Fruit fly (Drosophila melanogaster) whole organism, wandering third instar larva: ENCODE measurements around the gene CG43091.

Experiments used
- Abd-B ChIP-seq: fragments of >200 bp; optimal IDR thresholded peaks from 2 replicates; lab custom pipeline; 2017; ENCODE audit warnings: missing biosample characterization, missing genetic modification characterization
- CG32264 ChIP-seq: fragments of 200-800 bp; sonication (Bioruptor generic); optimal IDR thresholded peaks from 2 replicates; lab custom pipeline; 2016; ENCODE audit warnings: missing biosample characterization, missing genetic modification characterization
- CG9705 ChIP-seq: fragments of 200-800 bp; sonication (Bioruptor generic); optimal IDR thresholded peaks from 2 replicates; lab custom pipeline; 2018; ENCODE audit warnings: missing biosample characterization, mild to moderate bottlenecking, missing genetic modification characterization
- CrebA ChIP-seq: fragments of 200-800 bp; sonication (Bioruptor generic); optimal IDR thresholded peaks from 2 replicates; lab custom pipeline; 2016; ENCODE audit warnings: missing biosample characterization, mild to moderate bottlenecking, missing genetic modification characterization, borderline replicate concordance
- Dfd ChIP-seq: fragments of >200 bp; optimal IDR thresholded peaks from 2 replicates; lab custom pipeline; 2017; ENCODE audit warnings: missing biosample characterization, missing genetic modification characterization
- Dif ChIP-seq: fragments of 200-275, 200-300 bp; sonication (Bioruptor generic); optimal IDR thresholded peaks from 2 replicates; lab custom pipeline; 2018; ENCODE audit warnings: missing biosample characterization, missing genetic modification characterization; ENCODE audit not compliant: partially characterized antibody
- Hr78 ChIP-seq: fragments of >200 bp; optimal IDR thresholded peaks from 2 replicates; lab custom pipeline; 2017; ENCODE audit warnings: missing biosample characterization, missing genetic modification characterization
- Jra ChIP-seq: sonication (Bioruptor generic); optimal IDR thresholded peaks from 2 replicates; lab custom pipeline; 2016; ENCODE audit warnings: missing biosample characterization, missing genetic modification characterization
- Mio ChIP-seq: sonication (Bioruptor generic); optimal IDR thresholded peaks from 2 replicates; lab custom pipeline; 2016; ENCODE audit warnings: missing biosample characterization, missing genetic modification characterization
- Myc ChIP-seq: fragments of >200 bp; optimal IDR thresholded peaks from 2 replicates; lab custom pipeline; 2017
- N ChIP-seq: fragments of >200 bp; optimal IDR thresholded peaks from 2 replicates; lab custom pipeline; 2018; ENCODE audit warnings: missing biosample characterization, missing external identifiers, missing genetic modification characterization
- OdsH ChIP-seq: fragments of 200-800 bp; sonication (Bioruptor generic); optimal IDR thresholded peaks from 2 replicates; lab custom pipeline; 2016; ENCODE audit warnings: missing biosample characterization, mild to moderate bottlenecking, missing genetic modification characterization
- Rel ChIP-seq, 2 experiments: fragments of 200-800 bp; sonication (Bioruptor generic) in 1 of 2; optimal IDR thresholded peaks; 2 replicates in 1 of 2; 3 replicates in 1 of 2; lab custom pipeline; 2016 to 2019; ENCODE audit warnings: mild to moderate bottlenecking in 2 of 2, missing biosample characterization in 2 of 2, missing genetic modification characterization in 2 of 2, moderate library complexity in 1 of 2
- Sp1 ChIP-seq: fragments of 200-800 bp; sonication (Bioruptor generic); optimal IDR thresholded peaks from 3 replicates; lab custom pipeline; 2019; ENCODE audit warnings: missing biosample characterization, mild to moderate bottlenecking, missing genetic modification characterization, moderate library complexity
- br ChIP-seq: fragments of 200-800 bp; sonication (Bioruptor generic); optimal IDR thresholded peaks from 2 replicates; lab custom pipeline; 2016; ENCODE audit warnings: missing biosample characterization, missing genetic modification characterization
- brk ChIP-seq: fragments of 200-800 bp; sonication (Bioruptor generic); optimal IDR thresholded peaks from 2 replicates; lab custom pipeline; 2016; ENCODE audit warnings: missing biosample characterization, mild to moderate bottlenecking, missing genetic modification characterization
- dl ChIP-seq, 2 experiments: fragments of 175-275, 200-275 bp in 1 of 2; fragments of 200-275 bp in 1 of 2; sonication (Bioruptor generic); optimal IDR thresholded peaks; lab custom pipeline; 2018; ENCODE audit warnings: mild to moderate bottlenecking in 2 of 2, missing biosample characterization in 2 of 2, missing genetic modification characterization in 2 of 2, moderate library complexity in 2 of 2; ENCODE audit not compliant: partially characterized antibody in 2 of 2, insufficient read depth in 1 of 2
- dmrt93B ChIP-seq: fragments of 200-800 bp; sonication (Bioruptor generic); optimal IDR thresholded peaks from 2 replicates; lab custom pipeline; 2018; ENCODE audit warnings: missing biosample characterization, mild to moderate bottlenecking, missing genetic modification characterization
- dsf ChIP-seq: sonication (Bioruptor generic); optimal IDR thresholded peaks from 2 replicates; lab custom pipeline; 2016; ENCODE audit warnings: missing biosample characterization, missing genetic modification characterization, borderline replicate concordance
- foxo ChIP-seq, 2 experiments: fragments of 200-800 bp; sonication (Bioruptor generic); optimal IDR thresholded peaks; 2 replicates in 1 of 2; 3 replicates in 1 of 2; lab custom pipeline; 2016 to 2017; ENCODE audit warnings: missing biosample characterization in 2 of 2, missing genetic modification characterization in 2 of 2
- fru ChIP-seq: fragments of 200-800 bp; sonication (Bioruptor generic); optimal IDR thresholded peaks from 3 replicates; lab custom pipeline; 2016; ENCODE audit warnings: missing biosample characterization, mild to moderate bottlenecking, missing genetic modification characterization
- jim ChIP-seq: fragments of 175-275, 200-325 bp; sonication (Bioruptor generic); optimal IDR thresholded peaks from 2 replicates; lab custom pipeline; 2016; ENCODE audit warnings: missing biosample characterization, mild to moderate bottlenecking, missing genetic modification characterization
- lola ChIP-seq: fragments of >200 bp; optimal IDR thresholded peaks from 2 replicates; lab custom pipeline; 2017; ENCODE audit warnings: missing biosample characterization, missing genetic modification characterization
- pan ChIP-seq: fragments of >200 bp; optimal IDR thresholded peaks from 2 replicates; lab custom pipeline; 2017
- sv ChIP-seq: fragments of 200-800 bp; sonication (Bioruptor generic); optimal IDR thresholded peaks from 3 replicates; lab custom pipeline; 2016; ENCODE audit warnings: missing biosample characterization, missing genetic modification characterization
- tai ChIP-seq: sonication (Bioruptor generic); optimal IDR thresholded peaks from 2 replicates; lab custom pipeline; 2016; ENCODE audit warnings: missing biosample characterization, missing genetic modification characterization
- usp ChIP-seq: fragments of >200 bp; optimal IDR thresholded peaks from 2 replicates; lab custom pipeline; 2017; ENCODE audit warnings: missing biosample characterization, missing genetic modification characterization
- woc ChIP-seq: sonication (Bioruptor generic); optimal IDR thresholded peaks from 2 replicates; lab custom pipeline; 2016; ENCODE audit warnings: missing biosample characterization, mild to moderate bottlenecking, missing genetic modification characterization

Gene CG43091

dm6 chr3R:22766072-22766471 is 2.5 kb downstream of the CG43091 start, which contains the start of gene Nepl15:
Gene Nepl15, minus strand, starts transcription at chr3R:22766172.
- TF ChIP-seq Dfd (no peak), brk (GFP tag; lab: Kevin White, UChicago) (no peak), Mio (GFP tag; lab: Kevin White, UChicago) (no peak), woc (GFP tag; lab: Kevin White, UChicago) (no peak), CG32264 (GFP tag; lab: Kevin White, UChicago) (no peak), fru (GFP tag; lab: Kevin White, UChicago) (no peak)

- TF ChIP-seq foxo (GFP tag; optimal IDR thresholded peaks at IDR 0.05; lab: Kevin White, UChicago) (no peak), br (GFP tag; lab: Kevin White, UChicago) (no peak), Myc (lab: Kevin White, UChicago) (no peak), Hr78 (GFP tag; lab: Kevin White, UChicago) (no peak), OdsH (GFP tag; lab: Kevin White, UChicago) (no peak), CG32264 (GFP tag; lab: Kevin White, UChicago) (no peak), dl (GFP tag; optimal IDR thresholded peaks at IDR 0.05; lab: Kevin White, UChicago; ENCODE audit: insufficient read depth in 1 of 2, partially characterized antibody in 2 of 2) (no peak), lola (GFP tag; lab: Kevin White, UChicago) (no peak), Rel (GFP tag; optimal IDR thresholded peaks at IDR 0.05; lab: Kevin White, UChicago) (no peak), Rel (tag; optimal IDR thresholded peaks at IDR 0.05; lab: Kevin White, UChicago) (no peak), Abd-B (no peak), dmrt93B (GFP tag; lab: Kevin White, UChicago) (no peak)
- TF ChIP-seq, all 38 proteins: peak for 0
Measured at dm6 chr3R:22763587-22763986, 4.9 kb downstream of the CG43091 start, which contains the start of gene Nepl14. Gene Nepl14, minus strand, starts transcription at chr3R:22763711.

dm6 chr3R:22760988-22761387 is 7.5 kb downstream of the CG43091 start, which contains the start of gene Nepl13:
Gene Nepl13, minus strand, starts transcription at chr3R:22761076.
- no peak for TF ChIP-seq CG32264 (GFP tag; lab: Kevin White, UChicago)
- TF ChIP-seq brk (GFP tag; lab: Kevin White, UChicago), result no peak
- TF ChIP-seq Sp1 (GFP tag; lab: Kevin White, UChicago), result no peak
- no peak for TF ChIP-seq dmrt93B (GFP tag; lab: Kevin White, UChicago)
- no peak for TF ChIP-seq dl (GFP tag; optimal IDR thresholded peaks at IDR 0.05; lab: Kevin White, UChicago; ENCODE audit: insufficient read depth in 1 of 2, partially characterized antibody in 2 of 2)
- TF ChIP-seq br (GFP tag; lab: Kevin White, UChicago), result no peak
- no peak for TF ChIP-seq N (GFP tag; lab: Kevin White, UChicago)
- TF ChIP-seq CrebA (GFP tag; lab: Kevin White, UChicago), result no peak
- TF ChIP-seq fru (GFP tag; lab: Kevin White, UChicago), result no peak
- TF ChIP-seq usp (GFP tag; lab: Kevin White, UChicago), result no peak
- TF ChIP-seq Abd-B, result no peak
- no peak for TF ChIP-seq tai (GFP tag; lab: Kevin White, UChicago)
- TF ChIP-seq Jra, result no peak
- TF ChIP-seq foxo (GFP tag; optimal IDR thresholded peaks at IDR 0.05; lab: Kevin White, UChicago), result no peak
- no peak for TF ChIP-seq Hr78 (GFP tag; lab: Kevin White, UChicago)
- TF ChIP-seq Myc (lab: Kevin White, UChicago), result no peak
- TF ChIP-seq pan, result no peak
- TF ChIP-seq sv (GFP tag; lab: Kevin White, UChicago), result no peak
- TF ChIP-seq CG9705 (GFP tag; lab: Kevin White, UChicago), result no peak
- TF ChIP-seq jim (GFP tag; lab: Kevin White, UChicago), result no peak

dm6 chr3R:22757117-22757516 is 11.4 kb downstream of the CG43091 start:
- TF ChIP-seq Dif (GFP tag; lab: Kevin White, UChicago), result no peak

- TF ChIP-seq Dif (GFP tag; lab: Kevin White, UChicago) (no peak), Rel (GFP tag; optimal IDR thresholded peaks at IDR 0.05; lab: Kevin White, UChicago) (no peak), Rel (tag; optimal IDR thresholded peaks at IDR 0.05; lab: Kevin White, UChicago) (peak; percentile 51)
- TF ChIP-seq, all 38 proteins: peak for 1
Measured at dm6 chr3R:22756289-22756688, 12.2 kb downstream of the CG43091 start.

- TF ChIP-seq Mio (GFP tag; lab: Kevin White, UChicago) (no peak), dl (GFP tag; optimal IDR thresholded peaks at IDR 0.05; lab: Kevin White, UChicago; ENCODE audit: insufficient read depth in 1 of 2, partially characterized antibody in 2 of 2) (peak in 1 of 2 experiments; percentile 8), brk (GFP tag; lab: Kevin White, UChicago) (no peak), dsf (GFP tag; lab: Kevin White, UChicago) (no peak)
Measured at dm6 chr3R:22755187-22755777, 13.3 kb downstream of the CG43091 start.
